Fruit fly (Drosophila melanogaster): ENCODE data around the gene Or19a.

DNA sequence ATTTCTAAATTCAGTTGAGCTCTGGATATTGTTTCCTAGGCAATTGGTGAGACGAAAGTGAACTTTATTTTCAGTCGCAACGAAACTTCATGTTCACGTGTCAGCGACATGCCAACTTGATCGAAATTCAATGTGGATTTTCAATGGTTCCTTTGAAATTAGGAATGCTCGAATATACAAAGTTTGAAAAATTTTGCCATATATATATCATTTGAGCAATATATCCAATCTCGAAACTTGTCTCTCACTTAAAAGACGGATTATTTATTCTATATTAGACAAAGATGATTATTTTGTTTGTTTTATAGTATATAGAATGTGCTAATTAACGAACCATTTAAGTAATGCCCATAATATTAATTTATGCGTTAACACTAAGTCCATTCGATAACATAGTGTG lies 32.5 kb downstream of the Or19a start, which contains the start of gene karr:
- TF ChIP-seq CG14655 (GFP tag; optimal IDR thresholded peaks at IDR 0.05), result no peak
- TF ChIP-seq CG10348 (GFP tag; IDR thresholded peaks at IDR 0.05), result no peak
